Fruit fly (Drosophila melanogaster): ENCODE results near the gene CG6013.

CG6013 gene

dm6 chr3R:18983614-18984185 is 47.6 kb upstream of the CG6013 start, which contains the start of the genes snRNP-U1-C and gukh (continued):
- TF ChIP-seq ac (GFP tag; optimal IDR thresholded peaks at IDR 0.05) (no peak), CG1529 (GFP tag; optimal IDR thresholded peaks at IDR 0.05) (peak; percentile 52), caup (GFP tag; optimal IDR thresholded peaks at IDR 0.05; ENCODE audit: severe bottlenecking) (peak; percentile 74), nerfin-2 (GFP tag; IDR thresholded peaks at IDR 0.05; ENCODE audit: partially characterized antibody) (0 out of 2 replicates have a peak, but pooled peaks have one; percentile 29), CG2202 (tag; optimal IDR thresholded peaks at IDR 0.05) (peak; percentile 57), jigr1 (GFP tag; IDR thresholded peaks at IDR 0.05) (no peak), Kr (GFP tag; optimal IDR thresholded peaks at IDR 0.05) (no peak), CG18619 (GFP tag; optimal IDR thresholded peaks at IDR 0.05) (peak; percentile 74), sd (tag; optimal IDR thresholded peaks at IDR 0.05) (peak; percentile 66), wor (GFP tag; IDR thresholded peaks at IDR 0.05) (peak; percentile 64), CG10565 (GFP tag; optimal IDR thresholded peaks at IDR 0.05) (peak; percentile 15), CG10431 (GFP tag; optimal IDR thresholded peaks at IDR 0.05) (peak; percentile 0), CG15696 (tag; optimal IDR thresholded peaks at IDR 0.05) (peak; percentile 76), Fer1 (GFP tag; optimal IDR thresholded peaks at IDR 0.05) (peak; percentile 80), ewg (GFP tag; optimal IDR thresholded peaks at IDR 0.05) (peak; percentile 46), tap (tag; optimal IDR thresholded peaks at IDR 0.05) (peak; percentile 80), repo (GFP tag; optimal IDR thresholded peaks at IDR 0.05) (peak; percentile 27), ftz-f1 (GFP tag; optimal IDR thresholded peaks at IDR 0.05) (no peak), CG17328 (GFP tag; IDR thresholded peaks at IDR 0.05) (peak; percentile 89), lov (optimal IDR thresholded peaks at IDR 0.05) (no peak), lov (GFP tag; IDR thresholded peaks at IDR 0.05) (0 out of 3 replicates have a peak, but pooled peaks have one; percentile 32), Dbx (GFP tag; IDR thresholded peaks at IDR 0.05) (peak; percentile 89), CG10209 (GFP tag; optimal IDR thresholded peaks at IDR 0.05) (peak; percentile 78), Oaz (GFP tag; IDR thresholded peaks at IDR 0.05) (peak; percentile 77), disco-r (GFP tag; optimal IDR thresholded peaks at IDR 0.05) (peak; percentile 53), CG42726 (GFP tag; IDR thresholded peaks at IDR 0.05; ENCODE audit: partially characterized antibody) (peak; percentile 55), eyg (GFP tag; optimal IDR thresholded peaks at IDR 0.05) (no peak), Stat92E (GFP tag; optimal IDR thresholded peaks at IDR 0.05) (peak in 1 of 3 experiments; percentile 70), zf30C (GFP tag; optimal IDR thresholded peaks at IDR 0.05) (no peak), Lim3 (GFP tag; IDR thresholded peaks at IDR 0.05) (no peak), exex (tag; optimal IDR thresholded peaks at IDR 0.05) (peak; percentile 43), CG17361 (GFP tag; IDR thresholded peaks at IDR 0.05) (peak; percentile 76), grn (GFP tag; optimal IDR thresholded peaks at IDR 0.05) (peak; percentile 25), CG1024 (GFP tag; IDR thresholded peaks at IDR 0.05) (peak; percentile 29; the same call in 1 of the 2 replicates), Med (GFP tag) (peak; percentile 90), ttk (GFP tag; IDR thresholded peaks at IDR 0.05) (peak; percentile 73), HLHmδ (GFP tag; optimal IDR thresholded peaks at IDR 0.05) (peak; percentile 6), Dll (GFP tag; IDR thresholded peaks at IDR 0.05; ENCODE audit: partially characterized antibody) (peak; percentile 84), CG11695 (GFP tag; IDR thresholded peaks at IDR 0.05) (peak; percentile 85), lilli (GFP tag; optimal IDR thresholded peaks at IDR 0.05) (peak; percentile 89), tna (GFP tag; IDR thresholded peaks at IDR 0.05; ENCODE audit: partially characterized antibody) (no peak), CG6683 (GFP tag; optimal IDR thresholded peaks at IDR 0.05) (peak; percentile 58), CG4617 (GFP tag; optimal IDR thresholded peaks at IDR 0.05; ENCODE audit: borderline replicate concordance) (peak; percentile 88), CG12236 (GFP tag; optimal IDR thresholded peaks at IDR 0.05) (no peak), zfh2 (GFP tag; optimal IDR thresholded peaks at IDR 0.05) (peak; percentile 51), shn (GFP tag; optimal IDR thresholded peaks at IDR 0.05) (peak; percentile 35), CG34422 (GFP tag; IDR thresholded peaks at IDR 0.05) (peak; percentile 95), abd-A (tag; optimal IDR thresholded peaks at IDR 0.05) (peak; percentile 74), CG13296 (GFP tag; optimal IDR thresholded peaks at IDR 0.05) (peak; percentile 74)

All from whole organism, embryonic.